Fruit fly (Drosophila melanogaster): ENCODE measurements around the gene GATAe.

The GATAe gene

DNA sequence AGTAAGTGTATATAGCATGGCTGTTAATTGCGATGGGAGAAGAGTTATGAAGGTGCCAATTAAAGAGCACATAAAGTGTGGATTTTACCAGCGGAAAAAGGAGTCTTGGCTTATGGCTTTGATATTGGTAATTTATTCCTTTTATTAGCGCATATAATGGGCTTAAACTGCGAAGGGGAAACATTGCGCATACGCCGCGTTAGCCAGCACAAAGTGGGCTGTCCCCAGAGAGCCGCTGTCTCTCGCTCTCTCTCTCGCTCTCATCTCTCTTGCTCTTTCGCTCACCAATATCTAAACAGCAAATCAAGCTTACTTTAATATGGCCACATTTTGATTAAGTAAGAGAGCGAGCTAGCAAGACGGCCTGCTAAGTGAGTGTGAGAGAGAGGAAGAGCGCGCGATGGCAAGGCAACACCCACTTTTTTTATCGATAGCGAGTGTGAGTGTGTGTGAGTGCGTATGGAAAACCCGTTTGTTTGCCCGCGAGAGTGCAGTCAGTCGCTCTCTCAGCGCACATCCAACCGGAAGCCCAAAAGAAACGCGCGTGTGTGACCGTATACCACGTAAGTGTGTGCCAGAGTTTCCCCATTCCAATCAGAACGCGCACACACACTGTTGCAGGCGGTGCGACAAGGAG, 16.8 kb downstream of the GATAe start, which contains the start of gene pnr (continued):
- TF ChIP-seq wdn (GFP tag; IDR thresholded peaks at IDR 0.05) (no peak), Hr78 (GFP tag; optimal IDR thresholded peaks at IDR 0.05) (no peak), gsb-n (tag; optimal IDR thresholded peaks at IDR 0.05) (peak; percentile 37), CG7357 (GFP tag; IDR thresholded peaks at IDR 0.05) (no peak), HLH4C (GFP tag; IDR thresholded peaks at IDR 0.05; ENCODE audit: partially characterized antibody) (peak; percentile 46; the same call in 2 of the 3 replicates), Oli (tag; optimal IDR thresholded peaks at IDR 0.05) (no peak), ken (GFP tag; IDR thresholded peaks at IDR 0.05) (0 out of 3 replicates have a peak, but pooled peaks have one; percentile 28), amos (GFP tag; IDR thresholded peaks at IDR 0.05; ENCODE audit: partially characterized antibody) (no peak; the same call in 1 of the 2 replicates), ase (GFP tag; IDR thresholded peaks at IDR 0.05) (0 out of 3 replicates have a peak, but pooled peaks have one; percentile 10), z (GFP tag; IDR thresholded peaks at IDR 0.05) (no peak; the same call in 2 of the 3 replicates), sob (GFP tag; IDR thresholded peaks at IDR 0.05) (0 out of 2 replicates have a peak, but pooled peaks have one; percentile 49), Fer1 (GFP tag; optimal IDR thresholded peaks at IDR 0.05) (no peak), CG14441 (GFP tag; IDR thresholded peaks at IDR 0.05) (no peak; the same call in 1 of the 2 replicates), bab2 (GFP tag; optimal IDR thresholded peaks at IDR 0.05) (no peak), chn (GFP tag; optimal IDR thresholded peaks at IDR 0.05) (peak; percentile 33), unc-4 (GFP tag; IDR thresholded peaks at IDR 0.05; ENCODE audit: partially characterized antibody) (peak; percentile 50), sens (GFP tag) (peak; percentile 66), hbn (GFP tag; IDR thresholded peaks at IDR 0.05; ENCODE audit: partially characterized antibody) (peak; percentile 30; the same call in 1 of the 2 replicates), BEAF-32 (GFP tag; optimal IDR thresholded peaks at IDR 0.05) (no peak), CG11696 (GFP tag; IDR thresholded peaks at IDR 0.05) (no peak), trh (GFP tag; optimal IDR thresholded peaks at IDR 0.05) (no peak), CG15514 (GFP tag; optimal IDR thresholded peaks at IDR 0.05) (no peak), Adf1 (GFP tag; IDR thresholded peaks at IDR 0.05) (peak; percentile 58), CG2712 (tag; optimal IDR thresholded peaks at IDR 0.05) (peak; percentile 40), mam (GFP tag; optimal IDR thresholded peaks at IDR 0.05) (no peak), CG3281 (GFP tag; optimal IDR thresholded peaks at IDR 0.05) (no peak), lilli (GFP tag; optimal IDR thresholded peaks at IDR 0.05) (no peak), CG42726 (GFP tag; IDR thresholded peaks at IDR 0.05; ENCODE audit: partially characterized antibody) (peak; percentile 70; the same call in 1 of the 2 replicates), CG31388 (GFP tag; optimal IDR thresholded peaks at IDR 0.05) (no peak), wor (GFP tag; IDR thresholded peaks at IDR 0.05) (no peak), en (GFP tag; optimal IDR thresholded peaks at IDR 0.05) (no peak), CkIIα-i1 (GFP tag; IDR thresholded peaks at IDR 0.05) (no peak), CG15601 (tag; optimal IDR thresholded peaks at IDR 0.05) (peak; percentile 11), Nf-YB (GFP tag; optimal IDR thresholded peaks at IDR 0.05) (peak; percentile 99), CG11456 (GFP tag; IDR thresholded peaks at IDR 0.05) (no peak), Opbp (GFP tag; IDR thresholded peaks at IDR 0.05; ENCODE audit: partially characterized antibody) (no peak), bbx (GFP tag; IDR thresholded peaks at IDR 0.05; ENCODE audit: partially characterized antibody) (no peak), CG4617 (GFP tag; optimal IDR thresholded peaks at IDR 0.05; ENCODE audit: borderline replicate concordance) (no peak), CG11695 (GFP tag; IDR thresholded peaks at IDR 0.05) (0 out of 3 replicates have a peak, but pooled peaks have one; percentile 9), CG17829 (tag; optimal IDR thresholded peaks at IDR 0.05) (peak; percentile 23), Ravus (GFP tag; IDR thresholded peaks at IDR 0.05) (no peak), CG15696 (tag; optimal IDR thresholded peaks at IDR 0.05) (no peak), Ptx1 (GFP tag; IDR thresholded peaks at IDR 0.05) (peak; percentile 35; the same call in 1 of the 2 replicates), Dref (GFP tag; IDR thresholded peaks at IDR 0.05) (0 out of 2 replicates have a peak, but pooled peaks have one; percentile 13), scrt (GFP tag; optimal IDR thresholded peaks at IDR 0.05) (no peak), CrebB (tag; optimal IDR thresholded peaks at IDR 0.05) (peak; percentile 45), CG10366 (GFP tag; IDR thresholded peaks at IDR 0.05) (no peak), btn (GFP tag; optimal IDR thresholded peaks at IDR 0.05) (no peak), crc (GFP tag; optimal IDR thresholded peaks at IDR 0.05) (no peak)

Measured in whole organism, embryonic.